Fruit fly (Drosophila melanogaster): ENCODE data around the gene CG32191.

Gene CG32191

DNA sequence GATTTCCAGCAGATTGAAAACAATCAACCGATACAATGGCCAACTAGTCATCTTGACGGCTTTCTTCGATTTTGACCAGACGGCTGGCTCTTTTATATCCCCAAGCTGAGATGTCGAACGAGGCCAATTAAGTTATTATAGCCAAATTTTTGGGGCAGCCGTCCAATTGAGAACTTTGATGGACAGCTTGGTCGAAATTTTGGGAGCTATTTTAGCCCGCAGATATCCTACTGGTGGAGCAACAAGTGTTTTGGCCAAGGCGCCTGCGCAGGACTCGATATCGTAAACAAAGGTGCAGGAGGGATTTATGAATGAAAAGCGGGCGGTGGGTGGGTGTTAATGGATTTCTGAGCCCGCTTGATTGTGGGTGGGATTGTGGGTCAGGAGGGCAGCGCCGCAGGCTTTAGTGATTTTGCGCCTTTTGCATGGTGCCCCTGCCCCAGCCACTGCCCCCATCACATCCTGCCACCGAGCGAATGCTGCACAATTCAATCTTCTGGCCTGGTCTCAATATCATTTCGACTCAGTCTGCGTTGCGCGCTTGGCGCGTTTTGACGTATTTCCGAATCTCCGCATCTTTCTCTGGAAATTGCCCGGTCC lies 13.9 kb upstream of the CG32191 start, which contains the start of the genes Ir75c and Grd:
Ir75c (minus strand) TSS at position 51 of the 600 bp plus-strand sequence.
Grd (plus strand) TSS at position 550 of the 600 bp plus-strand sequence.
- TF ChIP-seq usp (GFP tag; optimal IDR thresholded peaks at IDR 0.05) (no peak), psq (optimal IDR thresholded peaks at IDR 0.05) (no peak), pan (optimal IDR thresholded peaks at IDR 0.05) (no peak), EcR (GFP tag; optimal IDR thresholded peaks at IDR 0.05) (no peak)

DNA sequence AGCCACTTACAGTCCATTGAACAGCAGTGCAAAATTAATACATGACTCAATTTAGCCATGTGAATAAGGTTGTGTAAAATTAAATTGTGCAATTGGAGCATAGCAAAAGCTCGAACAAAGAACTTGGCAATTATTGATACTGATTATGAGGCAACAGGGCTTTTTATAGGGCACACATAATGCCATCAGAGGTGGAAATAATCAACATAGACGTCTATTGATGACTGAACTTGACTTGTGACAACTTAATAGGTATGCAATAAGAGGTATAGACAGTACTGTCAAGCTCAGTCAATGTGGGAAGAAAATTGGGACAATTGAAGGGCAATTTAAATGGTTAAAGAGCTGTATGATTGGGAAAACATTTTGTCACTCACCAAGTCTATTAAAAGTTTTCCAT lies 11.1 kb upstream of the CG32191 start, which contains the start of gene Ir75b:
Ir75b (minus strand) TSS at position 101 of the 400 bp plus-strand sequence.
- no peak for TF ChIP-seq CG8478 (optimal IDR thresholded peaks at IDR 0.05)
- TF ChIP-seq usp (GFP tag; optimal IDR thresholded peaks at IDR 0.05) = no peak
- no peak for TF ChIP-seq psq (optimal IDR thresholded peaks at IDR 0.05)

DNA sequence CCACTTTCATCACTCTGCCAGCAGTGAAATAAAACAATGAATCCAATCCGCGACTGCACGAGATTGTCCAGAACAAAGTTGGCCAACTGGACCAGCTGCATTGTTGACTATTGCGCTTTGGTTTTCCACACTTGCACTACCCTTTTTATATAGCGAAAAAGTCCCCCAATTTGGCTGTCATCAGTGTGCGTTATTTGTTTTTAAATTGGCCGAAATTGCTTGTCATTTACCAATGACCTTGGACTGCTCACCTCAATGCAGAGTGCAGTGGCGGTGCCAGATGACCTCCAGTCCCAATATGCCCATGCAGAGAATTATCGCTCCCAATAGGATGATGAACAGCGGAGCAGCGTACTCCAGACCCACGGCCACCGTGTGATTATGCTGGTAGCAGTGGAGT lies 8.9 kb upstream of the CG32191 start, which contains the start of gene Ir75a:
Ir75a (minus strand) TSS at position 101 of the 400 bp plus-strand sequence.
- TF ChIP-seq EcR (GFP tag; optimal IDR thresholded peaks at IDR 0.05) (no peak), psq (optimal IDR thresholded peaks at IDR 0.05) (no peak), Dll (optimal IDR thresholded peaks at IDR 0.05) (no peak), pan (optimal IDR thresholded peaks at IDR 0.05) (no peak), CG8478 (optimal IDR thresholded peaks at IDR 0.05) (no peak), usp (GFP tag; optimal IDR thresholded peaks at IDR 0.05) (no peak)

DNA sequence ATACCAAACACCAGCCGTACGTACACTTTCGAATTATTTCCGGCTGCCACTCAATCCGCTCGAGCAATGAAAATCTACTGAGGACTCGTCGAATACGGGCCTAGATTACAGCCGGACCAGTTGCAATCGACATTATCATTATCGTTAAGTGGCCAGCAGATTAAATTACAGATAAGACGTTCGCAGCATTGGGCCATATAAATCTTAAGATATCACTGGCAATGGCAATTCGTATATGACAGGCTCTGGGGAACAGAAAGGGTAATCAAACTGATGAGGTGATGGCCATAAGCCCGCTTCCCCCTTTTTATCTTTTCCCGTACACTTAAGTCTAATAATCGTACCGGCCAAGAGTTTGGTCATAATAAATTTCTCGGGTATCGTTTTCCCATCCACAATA lies 5.1 kb upstream of the CG32191 start, which contains the start of gene Cln3:
Cln3 (minus strand) TSS at position 84 of the 400 bp plus-strand sequence.
- no peak for TF ChIP-seq usp (GFP tag; optimal IDR thresholded peaks at IDR 0.05)
- no peak for TF ChIP-seq Dll (optimal IDR thresholded peaks at IDR 0.05)
- TF ChIP-seq EcR (GFP tag; optimal IDR thresholded peaks at IDR 0.05) = no peak

DNA sequence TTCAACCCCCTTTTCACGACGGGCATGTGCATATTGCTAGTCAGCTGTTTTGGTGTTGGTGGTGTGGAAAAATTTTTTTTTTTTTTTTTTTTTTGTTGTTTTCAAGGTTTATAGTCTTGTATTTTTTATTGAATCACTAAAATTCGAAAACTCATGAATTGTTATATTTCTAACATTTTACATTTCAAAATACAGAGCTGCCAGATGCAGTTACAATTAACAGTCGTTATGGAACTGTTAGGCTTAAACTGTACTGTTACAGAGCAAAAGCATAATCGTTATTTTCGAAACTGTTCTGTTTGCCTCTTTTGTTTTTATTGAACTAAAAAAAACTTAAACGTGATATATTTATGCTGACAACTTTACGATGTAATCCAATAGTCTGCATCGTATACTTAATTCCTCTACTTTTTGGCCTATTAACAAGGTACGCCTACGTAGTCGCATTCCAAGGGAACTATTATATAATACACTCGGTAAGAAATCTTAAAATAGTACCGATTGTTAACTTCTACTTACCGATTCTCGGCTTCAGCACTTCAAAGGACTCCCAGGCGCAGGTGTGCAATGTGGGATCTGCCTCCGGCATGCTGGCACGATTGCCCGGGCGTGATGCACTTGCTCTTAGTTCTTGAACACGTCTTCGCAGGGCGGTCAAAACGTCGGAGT lies 2.5 kb downstream of the CG32191 start, which contains the start of gene CG32187:
CG32187 (minus strand) TSS at position 9 of the 669 bp plus-strand sequence.
- no peak for TF ChIP-seq Dll (optimal IDR thresholded peaks at IDR 0.05)
- TF ChIP-seq usp (GFP tag; optimal IDR thresholded peaks at IDR 0.05) = no peak
- TF ChIP-seq EcR (GFP tag; optimal IDR thresholded peaks at IDR 0.05) = no peak
- TF ChIP-seq CG8478 (optimal IDR thresholded peaks at IDR 0.05) = no peak
- TF ChIP-seq psq (optimal IDR thresholded peaks at IDR 0.05) = no peak
- no peak for TF ChIP-seq pan (optimal IDR thresholded peaks at IDR 0.05)

DNA sequence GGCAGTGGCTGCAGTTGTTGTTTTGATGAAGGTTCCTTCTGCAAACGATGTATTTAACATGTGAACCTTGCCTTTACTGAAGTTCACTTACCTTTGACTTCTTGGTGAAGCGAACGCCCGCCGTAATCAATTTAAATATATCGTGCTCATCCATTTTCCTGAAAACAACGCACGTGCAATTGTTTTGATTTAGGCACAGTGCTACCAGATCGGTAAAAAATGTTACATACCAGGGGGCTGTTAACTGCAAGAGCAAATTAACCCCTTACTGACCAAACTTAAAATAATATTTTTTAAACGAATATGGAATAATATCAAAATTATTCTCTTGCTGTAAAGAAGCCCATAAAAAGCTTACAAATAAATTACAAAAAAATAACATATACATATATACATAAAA lies 4.4 kb downstream of the CG32191 start, which contains the start of gene ais:
ais (minus strand) TSS at position 205 of the 400 bp plus-strand sequence.
- TF ChIP-seq EcR (GFP tag; optimal IDR thresholded peaks at IDR 0.05) (no peak), psq (optimal IDR thresholded peaks at IDR 0.05) (no peak), pan (optimal IDR thresholded peaks at IDR 0.05) (no peak), CG8478 (optimal IDR thresholded peaks at IDR 0.05) (no peak), Dll (optimal IDR thresholded peaks at IDR 0.05) (no peak), usp (GFP tag; optimal IDR thresholded peaks at IDR 0.05) (no peak)

DNA sequence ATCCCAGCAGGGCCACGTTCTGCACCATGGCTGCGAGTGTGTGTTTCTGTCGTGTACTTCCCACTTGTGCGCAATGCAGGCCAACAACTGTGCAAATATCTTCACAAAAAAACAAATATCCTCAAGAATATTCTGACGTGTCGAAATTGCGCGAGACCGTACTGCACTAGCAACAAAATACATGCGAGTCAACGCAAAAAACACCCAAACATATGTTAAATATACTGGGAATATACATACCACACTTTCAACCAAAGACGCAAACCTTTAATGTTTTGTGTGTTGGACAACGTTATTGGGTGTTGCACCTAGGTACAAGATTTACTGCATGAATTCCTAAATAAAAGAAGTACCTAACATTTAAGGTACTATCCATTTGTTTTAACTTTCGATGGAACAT lies 6.8 kb downstream of the CG32191 start, which contains the start of gene NUCB1:
NUCB1 (minus strand) TSS at position 173 of the 400 bp plus-strand sequence.
- TF ChIP-seq psq (optimal IDR thresholded peaks at IDR 0.05) (no peak), Dll (optimal IDR thresholded peaks at IDR 0.05) (no peak), pan (optimal IDR thresholded peaks at IDR 0.05) (no peak), EcR (GFP tag; optimal IDR thresholded peaks at IDR 0.05) (no peak), CG8478 (optimal IDR thresholded peaks at IDR 0.05) (no peak), usp (GFP tag; optimal IDR thresholded peaks at IDR 0.05) (no peak)

DNA sequence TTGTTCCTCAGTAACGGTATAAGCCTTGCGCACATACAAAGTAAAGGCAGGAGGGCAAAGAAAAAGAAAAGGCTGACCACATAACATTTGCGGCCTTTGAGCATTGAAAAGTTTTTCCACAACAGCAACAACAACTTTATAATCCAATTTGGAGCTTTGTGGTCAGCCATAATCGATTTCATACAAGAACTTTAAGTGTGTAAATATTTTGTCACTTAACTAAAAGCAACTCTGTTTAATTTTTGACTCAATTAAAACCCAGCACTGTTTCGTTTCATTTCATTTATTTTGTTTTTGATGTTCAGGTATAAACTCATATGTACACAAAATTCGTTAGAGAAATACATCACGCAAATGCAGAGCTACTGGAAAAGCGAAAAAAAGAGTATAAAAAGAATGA lies 11.5 kb downstream of the CG32191 start, which contains the start of gene CG42816:
CG42816 (minus strand) TSS at position 101 of the 400 bp plus-strand sequence.
- no peak for TF ChIP-seq psq (optimal IDR thresholded peaks at IDR 0.05)
- TF ChIP-seq EcR (GFP tag; optimal IDR thresholded peaks at IDR 0.05) = no peak
- TF ChIP-seq CG8478 (optimal IDR thresholded peaks at IDR 0.05) = no peak
- TF ChIP-seq Dll (optimal IDR thresholded peaks at IDR 0.05) = no peak
- TF ChIP-seq pan (optimal IDR thresholded peaks at IDR 0.05) = no peak
- no peak for TF ChIP-seq usp (GFP tag; optimal IDR thresholded peaks at IDR 0.05)

DNA sequence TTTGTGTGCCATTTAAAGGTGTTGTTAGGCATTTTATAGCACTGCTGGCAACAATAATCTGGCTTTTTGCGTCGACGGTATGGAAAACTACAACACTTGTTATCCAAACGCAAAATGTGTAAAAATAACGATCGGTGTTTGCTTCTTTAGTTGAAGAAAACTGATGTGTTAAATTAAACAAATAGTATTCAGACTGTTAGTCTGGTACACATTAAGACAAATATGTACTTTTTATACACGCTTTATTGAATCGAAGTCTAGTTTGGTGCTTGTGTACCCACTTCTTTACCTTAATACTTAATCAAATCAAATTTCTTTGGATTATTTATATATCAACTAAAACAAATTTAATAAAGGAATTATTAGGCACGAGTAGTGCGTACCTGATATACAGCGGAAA lies 17.5 kb downstream of the CG32191 start:
- TF ChIP-seq Dll (optimal IDR thresholded peaks at IDR 0.05) (no peak), EcR (GFP tag; optimal IDR thresholded peaks at IDR 0.05) (no peak), psq (optimal IDR thresholded peaks at IDR 0.05) (no peak), CG8478 (optimal IDR thresholded peaks at IDR 0.05) (no peak), pan (optimal IDR thresholded peaks at IDR 0.05) (no peak), usp (GFP tag; optimal IDR thresholded peaks at IDR 0.05) (no peak)

DNA sequence AAGACGTTTGTCGTGTGGAACGTTAAGA lies 17.7 kb downstream of the CG32191 start, which contains the start of gene CG42815:
CG42815 (minus strand) TSS at position 20 of the 28 bp plus-strand sequence.
- TF ChIP-seq pan (optimal IDR thresholded peaks at IDR 0.05) = no peak
- no peak for TF ChIP-seq psq (optimal IDR thresholded peaks at IDR 0.05)
- no peak for TF ChIP-seq CG8478 (optimal IDR thresholded peaks at IDR 0.05)
- TF ChIP-seq usp (GFP tag; optimal IDR thresholded peaks at IDR 0.05) = no peak
- TF ChIP-seq Dll (optimal IDR thresholded peaks at IDR 0.05) = no peak
- no peak for TF ChIP-seq EcR (GFP tag; optimal IDR thresholded peaks at IDR 0.05)

DNA sequence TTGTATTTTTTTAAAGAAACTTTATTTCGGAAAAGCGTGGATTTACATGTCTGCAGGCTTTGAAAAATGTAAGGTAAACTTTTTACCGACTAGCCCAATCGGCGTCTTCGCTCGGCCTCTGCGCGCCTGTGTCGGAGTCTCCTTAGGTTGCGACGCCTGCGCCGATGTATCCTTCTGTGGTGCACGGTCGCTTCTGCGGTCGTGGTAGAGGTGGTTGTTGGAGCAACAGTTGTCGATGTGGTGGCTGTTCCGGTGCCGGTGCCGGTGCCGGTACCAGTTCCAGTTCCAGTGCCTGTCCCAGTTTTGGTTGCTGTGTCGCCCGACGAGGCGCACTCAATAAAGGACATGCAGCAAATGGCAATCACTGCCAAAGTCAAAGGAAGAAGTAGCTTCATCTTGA lies 17.9 kb downstream of the CG32191 start:
- TF ChIP-seq usp (GFP tag; optimal IDR thresholded peaks at IDR 0.05) = no peak
- TF ChIP-seq pan (optimal IDR thresholded peaks at IDR 0.05) = no peak
- TF ChIP-seq Dll (optimal IDR thresholded peaks at IDR 0.05) = no peak
- no peak for TF ChIP-seq psq (optimal IDR thresholded peaks at IDR 0.05)
- TF ChIP-seq CG8478 (optimal IDR thresholded peaks at IDR 0.05) = no peak
- no peak for TF ChIP-seq EcR (GFP tag; optimal IDR thresholded peaks at IDR 0.05)

DNA sequence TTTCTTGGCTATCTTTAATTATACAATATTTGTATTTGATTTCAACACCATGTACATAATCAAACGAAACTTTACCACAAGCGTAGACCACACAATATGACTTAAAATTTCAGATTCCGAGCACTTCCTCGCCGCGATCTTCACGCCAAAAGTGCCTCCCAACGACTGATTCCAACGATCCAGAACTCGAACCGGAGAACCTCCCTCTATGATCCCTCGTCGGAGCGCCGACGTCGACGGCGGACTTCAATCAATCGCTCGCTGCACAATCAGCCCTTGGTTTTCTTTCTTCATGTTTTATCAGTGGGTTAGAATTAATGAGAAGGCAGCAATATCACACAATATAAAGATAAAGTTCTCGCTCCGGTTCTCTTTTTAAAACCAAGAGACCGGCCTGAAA lies 45.0 kb downstream of the CG32191 start, which contains the start of the genes Adgf-A and Adgf-A2:
Adgf-A (minus strand) TSS at position 172 of the 400 bp plus-strand sequence.
Adgf-A2 (minus strand) TSS at position 172 of the 400 bp plus-strand sequence.
- no peak for TF ChIP-seq CG8478 (optimal IDR thresholded peaks at IDR 0.05)
- TF ChIP-seq EcR (GFP tag; optimal IDR thresholded peaks at IDR 0.05) = no peak
- no peak for TF ChIP-seq usp (GFP tag; optimal IDR thresholded peaks at IDR 0.05)
- TF ChIP-seq psq (optimal IDR thresholded peaks at IDR 0.05) = no peak
- TF ChIP-seq pan (optimal IDR thresholded peaks at IDR 0.05) = no peak
- TF ChIP-seq Dll (optimal IDR thresholded peaks at IDR 0.05) = no peak
